Fruit fly (Drosophila melanogaster): ENCODE measurements around the gene Zasp66.

Gene Zasp66

dm6 chr3L:8656725-8657428, 32.7 kb downstream of the Zasp66 start:
- TF ChIP-seq CG8478 (optimal IDR thresholded peaks at IDR 0.05), result no peak
- no peak for TF ChIP-seq CTCF (optimal IDR thresholded peaks at IDR 0.05)

dm6 chr3L:8657429-8657754, 33.2 kb downstream of the Zasp66 start:
- TF ChIP-seq CG8478 (optimal IDR thresholded peaks at IDR 0.05) (no peak), CTCF (optimal IDR thresholded peaks at IDR 0.05) (no peak)

dm6 chr3L:8657787-8658186, 33.6 kb downstream of the Zasp66 start:
- no peak for TF ChIP-seq CG8478 (optimal IDR thresholded peaks at IDR 0.05)
- no peak for TF ChIP-seq CTCF (optimal IDR thresholded peaks at IDR 0.05)

- TF ChIP-seq CTCF (optimal IDR thresholded peaks at IDR 0.05) (no peak), CG8478 (optimal IDR thresholded peaks at IDR 0.05) (no peak)
These were observed 35.4 kb downstream of the Zasp66 start for dm6 chr3L:8659601-8660000.

- TF ChIP-seq CG8478 (optimal IDR thresholded peaks at IDR 0.05), result no peak
- TF ChIP-seq CTCF (optimal IDR thresholded peaks at IDR 0.05), result no peak
These were observed 36.6 kb downstream of the Zasp66 start for dm6 chr3L:8660800-8661199.

dm6 chr3L:8661793-8662669, 37.9 kb downstream of the Zasp66 start:
- TF ChIP-seq CG8478 (optimal IDR thresholded peaks at IDR 0.05), result no peak

dm6 chr3L:8666098-8666497, 41.9 kb downstream of the Zasp66 start:
- TF ChIP-seq CG8478 (optimal IDR thresholded peaks at IDR 0.05), result no peak
- TF ChIP-seq CTCF (optimal IDR thresholded peaks at IDR 0.05), result no peak

- TF ChIP-seq CG8478 (optimal IDR thresholded peaks at IDR 0.05) (no peak), CTCF (optimal IDR thresholded peaks at IDR 0.05) (no peak)
These were observed 43.8 kb downstream of the Zasp66 start for dm6 chr3L:8667809-8668593.

dm6 chr3L:8669087-8669486, 44.9 kb downstream of the Zasp66 start:
- no peak for TF ChIP-seq CTCF (optimal IDR thresholded peaks at IDR 0.05)

dm6 chr3L:8669847-8670622, 45.9 kb downstream of the Zasp66 start:
- TF ChIP-seq CTCF (optimal IDR thresholded peaks at IDR 0.05) (peak; percentile 62 to 67), CG8478 (optimal IDR thresholded peaks at IDR 0.05) (no peak)

- TF ChIP-seq CG8478 (optimal IDR thresholded peaks at IDR 0.05) (no peak), CTCF (optimal IDR thresholded peaks at IDR 0.05) (no peak)
These were observed 46.8 kb downstream of the Zasp66 start for dm6 chr3L:8670983-8671382.

- no peak for TF ChIP-seq CTCF (optimal IDR thresholded peaks at IDR 0.05)
- no peak for TF ChIP-seq CG8478 (optimal IDR thresholded peaks at IDR 0.05)
These were observed 48.3 kb downstream of the Zasp66 start for dm6 chr3L:8672199-8673059.

dm6 chr3L:8673377-8674000, 49.3 kb downstream of the Zasp66 start:
- TF ChIP-seq CG8478 (optimal IDR thresholded peaks at IDR 0.05) (no peak), CTCF (optimal IDR thresholded peaks at IDR 0.05) (no peak)

All from S2 (cell line).